Worm (Caenorhabditis elegans): Measurements from ENCODE around the gene srx-21.

DNA sequence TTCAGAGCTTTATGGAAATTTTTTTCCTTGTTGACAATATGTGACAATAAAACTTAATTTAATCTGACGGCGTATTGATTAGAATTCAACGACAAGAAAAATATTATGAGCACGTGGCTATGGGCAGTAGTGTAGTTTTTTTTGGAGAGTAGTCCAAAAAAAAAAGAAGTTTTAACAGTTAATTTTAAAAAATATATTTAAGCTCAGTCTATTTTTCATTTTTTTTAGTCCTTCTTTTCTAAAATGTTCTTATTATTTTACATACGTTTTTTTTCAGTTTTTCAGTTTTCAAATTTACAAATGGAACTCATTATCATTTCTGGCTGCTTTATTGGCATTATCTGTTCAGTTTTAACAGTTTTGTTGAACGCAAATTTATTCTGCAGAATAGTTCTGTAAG is 32.0 kb downstream of the srx-21 start, which contains the start of gene srbc-39:
- TF ChIP-seq tab-1 (GFP tag; IDR thresholded peaks at IDR 0.05) (no peak), flt-1 (GFP tag; IDR thresholded peaks at IDR 0.05) (no peak), T22C8.4 (GFP tag; IDR thresholded peaks at IDR 0.05) (no peak)
